Worm (Caenorhabditis elegans) whole organism, young adult: ENCODE results near the gene B0244.17.

Source experiments
- F23B12.7 ChIP-seq: sonication (generic microtip); optimal IDR thresholded peaks from 2 replicates; lab custom pipeline; 2017; ENCODE audit warnings: missing genetic modification characterization, mild to moderate bottlenecking, missing compliant biosample characterization, antibody characterized with exemption, moderate library complexity; ENCODE audit not compliant: insufficient read depth
- K11D2.4 ChIP-seq: fragments of 200-800 bp; sonication (Bioruptor generic); IDR thresholded peaks from 2 replicates; pipeline ENCODE4 v1.3.6; 2022; ENCODE audit warnings: missing genetic modification reagents, missing genetic modification characterization, missing compliant biosample characterization
- Y79H2A.3 ChIP-seq: fragments of 200-800 bp; sonication (Bioruptor generic); conservative IDR thresholded peaks from 2 replicates; pipeline ENCODE4 v1.3.6; 2022; ENCODE audit warnings: missing genetic modification reagents, missing genetic modification characterization, missing compliant biosample characterization
- ama-1 ChIP-seq, 3 experiments: fragments of 150-350 bp in 1 of 3; sonication (generic microtip) in 2 of 3; optimal IDR thresholded peaks; 2 replicates each; lab custom pipeline; 2014 to 2018; ENCODE audit warnings: missing biosample characterization in 2 of 3, missing genetic modification characterization in 2 of 3, missing genetic modification reagents in 2 of 3
- dox-1 ChIP-seq: fragments of 200-800 bp; sonication (Bioruptor generic); IDR thresholded peaks from 2 replicates; pipeline ENCODE4 v1.3.6; 2022; ENCODE audit warnings: missing genetic modification reagents, missing genetic modification characterization, missing compliant biosample characterization
- dpl-1 ChIP-seq: fragments of 150-350 bp; optimal IDR thresholded peaks from 2 replicates; lab custom pipeline; 2014; ENCODE audit warnings: missing biosample characterization, missing genetic modification reagents, missing genetic modification characterization
- egl-44 ChIP-seq: fragments of 200-800 bp; sonication (Bioruptor generic); IDR thresholded peaks from 2 replicates; pipeline ENCODE4 v1.3.6; 2022; ENCODE audit warnings: missing genetic modification reagents, missing genetic modification characterization, missing compliant biosample characterization
- nfya-2 ChIP-seq: fragments of 200-800 bp; sonication (Bioruptor generic); IDR thresholded peaks from 2 replicates; pipeline ENCODE4 v1.3.6; 2022; ENCODE audit warnings: missing genetic modification reagents, missing genetic modification characterization, missing compliant biosample characterization
- nhr-80 ChIP-seq: sonication (generic microtip); optimal IDR thresholded peaks from 2 replicates; lab custom pipeline; 2016; ENCODE audit warnings: missing genetic modification characterization, missing compliant biosample characterization
- pha-4 ChIP-seq: fragments of 150-350 bp; sonication (generic microtip); optimal IDR thresholded peaks from 2 replicates; lab custom pipeline; 2014; ENCODE audit warnings: missing biosample characterization, missing genetic modification reagents, missing genetic modification characterization
- tbx-9 ChIP-seq: sonication (generic microtip); optimal IDR thresholded peaks from 2 replicates; lab custom pipeline; 2016; ENCODE audit warnings: borderline replicate concordance, missing genetic modification characterization, inconsistent platforms, missing compliant biosample characterization
- unc-62 ChIP-seq: fragments of 150-350 bp; optimal IDR thresholded peaks from 2 replicates; lab custom pipeline; 2014; ENCODE audit warnings: missing biosample characterization, missing genetic modification reagents, missing genetic modification characterization
- zfh-2 ChIP-seq: fragments of 200-800 bp; sonication (Bioruptor generic); conservative IDR thresholded peaks from 2 replicates; pipeline ENCODE4 v1.3.6; 2022; ENCODE audit warnings: missing genetic modification reagents, missing genetic modification characterization, missing compliant biosample characterization
- zim-3 ChIP-seq: sonication (generic microtip); optimal IDR thresholded peaks from 2 replicates; lab custom pipeline; 2017; ENCODE audit warnings: mild to moderate bottlenecking, missing genetic modification characterization, moderate library complexity, missing compliant biosample characterization

ce11 chrIII:5691826-5692225, 41.2 kb upstream of the B0244.17 start:
- TF ChIP-seq ama-1 (optimal IDR thresholded peaks at IDR 0.05; lab: Kevin White, UChicago): no peak
- no peak for TF ChIP-seq ama-1 (GFP tag; optimal IDR thresholded peaks at IDR 0.05; lab: Kevin White, UChicago)
- TF ChIP-seq Y79H2A.3 (GFP tag; lab: Robert Waterston, UW): no peak
- TF ChIP-seq zim-3 (tag; lab: Kevin White, UChicago): no peak
- no peak for TF ChIP-seq zfh-2
- TF ChIP-seq F23B12.7 (tag; lab: Kevin White, UChicago): no peak
- TF ChIP-seq dpl-1 (GFP tag; lab: Kevin White, UChicago): no peak
- TF ChIP-seq unc-62 (GFP tag; lab: Kevin White, UChicago): no peak
- no peak for TF ChIP-seq nhr-80 (tag; lab: Kevin White, UChicago)
- TF ChIP-seq nfya-2: no peak
- TF ChIP-seq dox-1: no peak
- no peak for TF ChIP-seq egl-44 (GFP tag; lab: Robert Waterston, UW)
- TF ChIP-seq pha-4 (tag; lab: Kevin White, UChicago): no peak
- no peak for TF ChIP-seq tbx-9
- no peak for TF ChIP-seq K11D2.4
